Fruit fly (Drosophila melanogaster) whole organism, embryonic: ENCODE measurements around the gene CG43796.

Experiments
- Antp ChIP-seq: fragments of 200-800 bp; sonication (Bioruptor generic); optimal IDR thresholded peaks from 3 replicates; lab custom pipeline; 2016; ENCODE audit warnings: missing biosample characterization, missing genetic modification characterization
- Awh ChIP-seq: fragments of 200-800 bp; sonication (Bioruptor generic); IDR thresholded peaks from 2 replicates; pipeline ENCODE4, ENCODE4 v1.3.6; 2022; ENCODE audit warnings: missing biosample characterization, missing genetic modification characterization
- CG12071 ChIP-seq: fragments of 200-800 bp; sonication (Bioruptor generic); optimal IDR thresholded peaks from 3 replicates; lab custom pipeline; 2018; ENCODE audit warnings: missing biosample characterization, mild to moderate bottlenecking, missing genetic modification characterization
- CG13624 ChIP-seq: fragments of 200-800 bp; sonication (Bioruptor generic); optimal IDR thresholded peaks from 2 replicates; lab custom pipeline; 2016; ENCODE audit warnings: missing biosample characterization, missing genetic modification characterization
- CG17359 ChIP-seq: fragments of 200-800 bp; sonication (Bioruptor generic); optimal IDR thresholded peaks from 3 replicates; lab custom pipeline; 2018; ENCODE audit warnings: missing biosample characterization, mild to moderate bottlenecking, missing genetic modification characterization, moderate library complexity
- CG18476 ChIP-seq: fragments of 200-800 bp; sonication (Bioruptor generic); optimal IDR thresholded peaks from 2 replicates; lab custom pipeline; 2016; ENCODE audit warnings: missing biosample characterization, mild to moderate bottlenecking, missing genetic modification characterization
- CG3281 ChIP-seq: fragments of 200-800 bp; sonication (Bioruptor generic); optimal IDR thresholded peaks from 3 replicates; lab custom pipeline; 2017; ENCODE audit warnings: missing biosample characterization, mild to moderate bottlenecking, missing genetic modification characterization
- CG34376 ChIP-seq: fragments of 200-800 bp; sonication (Bioruptor generic); optimal IDR thresholded peaks from 2 replicates; lab custom pipeline; 2018; ENCODE audit warnings: missing biosample characterization, mild to moderate bottlenecking, missing genetic modification characterization
- CG42726 ChIP-seq: fragments of 200-800 bp; sonication (Bioruptor generic); IDR thresholded peaks from 2 replicates; pipeline ENCODE4 v1.3.6; 2022; ENCODE audit warnings: missing biosample characterization, missing genetic modification characterization; ENCODE audit not compliant: partially characterized antibody
- CG6272 ChIP-seq: fragments of 200-800 bp; sonication (Bioruptor generic); IDR thresholded peaks from 2 replicates; pipeline ENCODE4 v1.3.6; 2022; ENCODE audit warnings: missing biosample characterization, missing genetic modification characterization
- CG6689 ChIP-seq: fragments of 200-800 bp; sonication (Bioruptor generic); IDR thresholded peaks from 2 replicates; pipeline ENCODE4 v1.3.6; 2022; ENCODE audit warnings: missing biosample characterization, missing genetic modification characterization
- CG7963 ChIP-seq: fragments of 200-800 bp; sonication (Bioruptor generic); IDR thresholded peaks from 3 replicates; pipeline ENCODE4 v1.3.6; 2022; ENCODE audit warnings: missing biosample characterization, missing genetic modification characterization; ENCODE audit not compliant: partially characterized antibody
- CG8388 ChIP-seq: fragments of 200-800 bp; sonication (Bioruptor generic); optimal IDR thresholded peaks from 2 replicates; lab custom pipeline; 2019; ENCODE audit warnings: missing biosample characterization, mild to moderate bottlenecking, missing genetic modification characterization, moderate library complexity
- Elba2 ChIP-seq: fragments of 200-800 bp; sonication (Bioruptor generic); optimal IDR thresholded peaks from 3 replicates; lab custom pipeline; 2016; ENCODE audit warnings: missing biosample characterization, missing genetic modification characterization
- H2.0 ChIP-seq: fragments of 200-800 bp; sonication (Bioruptor generic); IDR thresholded peaks from 2 replicates; pipeline ENCODE4 v1.3.6; 2022; ENCODE audit warnings: missing biosample characterization, missing genetic modification characterization
- HmgZ ChIP-seq: fragments of 200-800 bp; sonication (Bioruptor generic); optimal IDR thresholded peaks from 2 replicates; lab custom pipeline; 2018; ENCODE audit warnings: missing biosample characterization, mild to moderate bottlenecking, missing genetic modification characterization
- Lhr ChIP-seq: fragments of 200-800 bp; sonication (Bioruptor generic); optimal IDR thresholded peaks from 3 replicates; lab custom pipeline; 2017; ENCODE audit warnings: mild to moderate bottlenecking, missing biosample characterization, missing genetic modification reagents, missing genetic modification characterization
- Lim3 ChIP-seq: fragments of 200-800 bp; sonication (Bioruptor generic); IDR thresholded peaks from 2 replicates; pipeline ENCODE4 v1.3.6; 2022; ENCODE audit warnings: missing biosample characterization, missing genetic modification characterization
- MBD-R2 ChIP-seq: fragments of 200-800 bp; sonication (Bioruptor generic); IDR thresholded peaks from 2 replicates; pipeline ENCODE4 v1.3.6; 2022; ENCODE audit warnings: missing biosample characterization, missing genetic modification characterization
- Myb ChIP-seq: fragments of 200-800 bp; sonication (Bioruptor generic); optimal IDR thresholded peaks from 2 replicates; lab custom pipeline; 2016; ENCODE audit warnings: missing biosample characterization, missing genetic modification characterization
- NC2α ChIP-seq: fragments of 200-800 bp; sonication (Bioruptor generic); optimal IDR thresholded peaks from 2 replicates; lab custom pipeline; 2016; ENCODE audit warnings: missing biosample characterization, missing genetic modification characterization
- NFAT ChIP-seq: fragments of 200-800 bp; sonication (Bioruptor generic); IDR thresholded peaks from 2 replicates; pipeline ENCODE4 v1.3.6; 2022; ENCODE audit warnings: missing biosample characterization, missing genetic modification characterization
- Ssrp ChIP-seq: fragments of 200-800 bp; sonication (Bioruptor generic); optimal IDR thresholded peaks from 2 replicates; lab custom pipeline; 2018; ENCODE audit warnings: missing biosample characterization, mild to moderate bottlenecking, missing genetic modification characterization, moderate library complexity
- ase ChIP-seq: fragments of 200-800 bp; sonication (Bioruptor generic); IDR thresholded peaks from 3 replicates; pipeline ENCODE4 v1.3.6; 2022; ENCODE audit warnings: missing biosample characterization, missing genetic modification characterization
- bsh ChIP-seq, 2 experiments: fragments of 200-800 bp; sonication (Bioruptor generic); optimal IDR thresholded peaks; 2 replicates each; lab custom pipeline; 2017 to 2018; ENCODE audit warnings: mild to moderate bottlenecking in 2 of 2, missing biosample characterization in 2 of 2, missing genetic modification characterization in 2 of 2, moderate library complexity in 1 of 2
- btn ChIP-seq: fragments of 200-800 bp; sonication (Bioruptor generic); optimal IDR thresholded peaks from 2 replicates; lab custom pipeline; 2016; ENCODE audit warnings: missing biosample characterization, missing genetic modification characterization
- corto ChIP-seq: fragments of 200-800 bp; sonication (Bioruptor generic); optimal IDR thresholded peaks from 2 replicates; lab custom pipeline; 2016; ENCODE audit warnings: missing biosample characterization, mild to moderate bottlenecking, missing genetic modification characterization, moderate library complexity
- croc ChIP-seq: fragments of 200-800 bp; sonication (Bioruptor generic); conservative IDR thresholded peaks from 3 replicates; pipeline ENCODE4 v1.3.6; 2022; ENCODE audit warnings: missing biosample characterization, missing genetic modification characterization
- danr ChIP-seq: fragments of 200-800 bp; sonication (Bioruptor generic); IDR thresholded peaks from 2 replicates; pipeline ENCODE4 v1.3.6; 2022; ENCODE audit warnings: missing biosample characterization, missing genetic modification characterization
- dati ChIP-seq: fragments of 200-800 bp; sonication (Bioruptor generic); IDR thresholded peaks from 2 replicates; pipeline ENCODE4 v1.3.6; 2022; ENCODE audit warnings: missing biosample characterization, missing genetic modification characterization
- disco-r ChIP-seq: fragments of 200-800 bp; sonication (Bioruptor generic); optimal IDR thresholded peaks from 2 replicates; lab custom pipeline; 2016; ENCODE audit warnings: missing biosample characterization, missing genetic modification characterization
- dmrt11E ChIP-seq: fragments of 200-800 bp; sonication (Bioruptor generic); optimal IDR thresholded peaks from 3 replicates; lab custom pipeline; 2018; ENCODE audit warnings: missing biosample characterization, mild to moderate bottlenecking, missing genetic modification characterization, moderate library complexity
- esg ChIP-seq: fragments of 200-800 bp; sonication (Bioruptor generic); conservative IDR thresholded peaks from 2 replicates; pipeline ENCODE4 v1.3.6; 2022; ENCODE audit warnings: missing biosample characterization, missing genetic modification characterization
- inv ChIP-seq: fragments of 200-800 bp; sonication (Bioruptor generic); IDR thresholded peaks from 2 replicates; pipeline ENCODE4 v1.3.6; 2022; ENCODE audit warnings: missing biosample characterization, missing genetic modification characterization; ENCODE audit not compliant: partially characterized antibody
- jing ChIP-seq: fragments of 200-800 bp; sonication (Bioruptor generic); optimal IDR thresholded peaks from 2 replicates; lab custom pipeline; 2018; ENCODE audit warnings: missing biosample characterization, mild to moderate bottlenecking, missing genetic modification characterization
- lilli ChIP-seq: fragments of 200-800 bp; sonication (Bioruptor generic); optimal IDR thresholded peaks from 3 replicates; lab custom pipeline; 2016; ENCODE audit warnings: missing biosample characterization, missing genetic modification characterization
- mld ChIP-seq: fragments of 200-800 bp; sonication (Bioruptor generic); IDR thresholded peaks from 3 replicates; pipeline ENCODE4 v1.3.6; 2022; ENCODE audit warnings: missing biosample characterization, missing genetic modification characterization; ENCODE audit not compliant: partially characterized antibody
- onecut ChIP-seq: fragments of 200-800 bp; sonication (Bioruptor generic); IDR thresholded peaks from 2 replicates; pipeline ENCODE4 v1.3.6; 2022; ENCODE audit warnings: missing biosample characterization, missing genetic modification characterization
- peb ChIP-seq: fragments of 200-800 bp; sonication (Bioruptor generic); IDR thresholded peaks from 2 replicates; pipeline ENCODE4 v1.3.6; 2022; ENCODE audit warnings: missing biosample characterization, missing genetic modification characterization
- pnt ChIP-seq: fragments of 200-800 bp; sonication (Bioruptor generic); optimal IDR thresholded peaks from 3 replicates; lab custom pipeline; 2016; ENCODE audit warnings: missing biosample characterization, missing genetic modification characterization
- rib ChIP-seq: fragments of 200-800 bp; sonication (Bioruptor generic); IDR thresholded peaks from 2 replicates; pipeline ENCODE4 v1.3.6; 2022; ENCODE audit warnings: missing biosample characterization, missing genetic modification characterization
- salm ChIP-seq: fragments of 200-800 bp; sonication (Bioruptor generic); optimal IDR thresholded peaks from 2 replicates; lab custom pipeline; 2018; ENCODE audit warnings: missing biosample characterization, mild to moderate bottlenecking, missing genetic modification characterization
- slp2 ChIP-seq: fragments of 200-800 bp; sonication (Bioruptor generic); optimal IDR thresholded peaks from 2 replicates; lab custom pipeline; 2016; ENCODE audit warnings: missing biosample characterization, missing genetic modification characterization
- sqz ChIP-seq: fragments of 200-800 bp; sonication (Bioruptor generic); optimal IDR thresholded peaks from 3 replicates; lab custom pipeline; 2018; ENCODE audit warnings: missing biosample characterization, mild to moderate bottlenecking, missing genetic modification characterization
- ssp ChIP-seq: fragments of 200-800 bp; sonication (Bioruptor generic); IDR thresholded peaks from 2 replicates; pipeline ENCODE4 v1.3.6; 2022; ENCODE audit warnings: missing biosample characterization, missing genetic modification characterization
- vnd ChIP-seq: fragments of 200-800 bp; sonication (Bioruptor generic); IDR thresholded peaks from 3 replicates; pipeline ENCODE4 v1.3.6; 2022; ENCODE audit warnings: missing biosample characterization, missing genetic modification characterization; ENCODE audit not compliant: partially characterized antibody
- zen2 ChIP-seq: fragments of 200-800 bp; sonication (Bioruptor generic); IDR thresholded peaks from 3 replicates; pipeline ENCODE4 v1.3.6; 2022; ENCODE audit warnings: missing biosample characterization, missing genetic modification characterization; ENCODE audit not compliant: partially characterized antibody

CG43796 gene

dm6 chr2L:8463144-8464106 lies 18.7 kb upstream of the CG43796 start, which contains the start of gene Agpat2 (continued):
- TF ChIP-seq CG7963 (GFP tag; lab: Robert Waterston, UW) (no peak), pnt (peak; percentile 83), CG6272 (peak; percentile 45), CG6689 (GFP tag; lab: Robert Waterston, UW) (peak; percentile 77), disco-r (GFP tag; lab: Kevin White, UChicago) (peak; percentile 19), Antp (GFP tag; lab: Kevin White, UChicago) (peak; percentile 75), CG13624 (GFP tag; lab: Kevin White, UChicago) (peak; percentile 82), btn (GFP tag; lab: Kevin White, UChicago) (peak; percentile 63), Lim3 (no peak), esg (GFP tag; lab: Robert Waterston, UW) (peak; percentile 68), onecut (GFP tag; lab: Robert Waterston, UW) (peak; percentile 72), vnd (GFP tag; lab: Robert Waterston, UW) (no peak), CG8388 (GFP tag; lab: Kevin White, UChicago) (peak; percentile 87), inv (GFP tag; lab: Robert Waterston, UW) (no peak), CG34376 (GFP tag; lab: Kevin White, UChicago) (peak; percentile 62), NFAT (0 out of 2 replicates have a peak, but pooled peaks have one; percentile 26), dati (no peak), CG17359 (peak; percentile 90), rib (0 out of 2 replicates have a peak, but pooled peaks have one; percentile 21), corto (GFP tag; lab: Kevin White, UChicago) (peak; percentile 64), zen2 (GFP tag; lab: Robert Waterston, UW) (no peak), CG42726 (GFP tag; lab: Robert Waterston, UW) (no peak), lilli (GFP tag; lab: Kevin White, UChicago) (peak; percentile 88), Elba2 (GFP tag; lab: Kevin White, UChicago) (no peak), peb (peak; percentile 51; the same call in 1 of the 2 replicates), H2.0 (GFP tag; lab: Robert Waterston, UW) (peak; percentile 63), Myb (GFP tag; lab: Kevin White, UChicago) (peak; percentile 53), CG18476 (peak; percentile 85), ssp (GFP tag; lab: Robert Waterston, UW) (peak; percentile 66), MBD-R2 (peak; percentile 42; the same call in 1 of the 2 replicates), danr (GFP tag; lab: Robert Waterston, UW) (peak; percentile 70), bsh (GFP tag; optimal IDR thresholded peaks at IDR 0.05; lab: Kevin White, UChicago) (peak in 1 of 2 experiments; percentile 92), Lhr (peak; percentile 29), HmgZ (tag; lab: Kevin White, UChicago) (peak; percentile 61), jing (GFP tag; lab: Kevin White, UChicago) (peak; percentile 67), Ssrp (tag; lab: Kevin White, UChicago) (peak; percentile 83), sqz (GFP tag; lab: Kevin White, UChicago) (peak; percentile 64), NC2α (peak; percentile 56), Awh (GFP tag; lab: Robert Waterston, UW) (peak; percentile 51; the same call in 1 of the 2 replicates), mld (GFP tag; lab: Robert Waterston, UW) (no peak), croc (GFP tag; lab: Robert Waterston, UW) (peak; percentile 70; the same call in 2 of the 3 replicates), salm (tag; lab: Kevin White, UChicago) (peak; percentile 78), ase (GFP tag; lab: Robert Waterston, UW) (peak; percentile 81), CG12071 (GFP tag; lab: Kevin White, UChicago) (peak; percentile 70), CG3281 (GFP tag; lab: Kevin White, UChicago) (peak; percentile 87), dmrt11E (tag; lab: Kevin White, UChicago) (peak; percentile 82), slp2 (peak; percentile 80)
